Fruit fly (Drosophila melanogaster): ENCODE data around the gene Rcd2.

Rcd2 gene

DNA sequence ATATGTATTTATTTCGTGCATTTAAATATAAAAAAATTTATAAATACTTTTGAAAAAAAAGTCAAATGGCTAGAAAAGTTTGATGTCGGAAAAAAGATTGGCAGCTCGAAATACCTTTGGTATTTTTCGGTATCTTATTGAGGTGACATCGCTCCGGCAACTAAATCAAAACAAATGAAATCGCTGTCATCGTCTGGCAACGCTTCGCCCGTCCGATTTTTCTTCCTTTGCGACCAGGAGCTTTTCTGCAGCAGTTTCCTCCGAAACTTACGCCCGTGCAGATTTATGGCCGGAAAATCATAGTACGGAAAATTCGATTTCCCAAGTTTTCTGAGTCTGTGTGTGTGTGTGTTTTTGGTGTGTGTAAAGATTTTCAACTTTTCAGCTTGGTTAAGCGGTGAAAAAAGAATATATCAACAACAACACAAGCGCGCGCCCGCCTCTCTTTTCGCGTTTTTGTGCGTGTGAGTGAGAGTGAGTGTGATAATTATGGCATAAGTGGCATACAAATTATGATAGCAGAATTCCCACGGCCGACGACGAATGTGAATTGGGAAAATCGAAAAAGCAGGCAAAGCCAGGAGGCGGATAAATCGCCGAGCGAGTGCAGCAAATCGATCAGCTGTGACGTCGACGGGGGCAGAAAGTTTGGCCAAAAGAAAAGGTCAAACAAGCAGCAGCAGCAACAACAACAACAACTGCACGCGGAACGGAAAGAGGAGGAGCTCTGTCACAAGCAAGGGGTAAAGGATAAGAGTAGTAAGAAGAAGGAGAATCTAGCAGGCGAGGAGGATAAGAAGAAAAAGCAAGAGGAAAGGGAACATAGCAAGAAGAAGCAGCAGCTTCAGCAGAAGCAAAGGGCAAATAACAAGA is 42.9 kb downstream of the Rcd2 start, which contains the start of gene CG32425:
TSS of gene CG32425 (plus strand) at position 200 of the 873 bp plus-strand sequence.
- TF ChIP-seq noc (tag; optimal IDR thresholded peaks at IDR 0.05), result no peak

dm6 chr3L:20494780-20495591 is 45.2 kb downstream of the Rcd2 start, which contains the start of gene ZnT77C:
Gene ZnT77C (minus strand): TSS chr3L:20494921.
- TF ChIP-seq noc (tag; optimal IDR thresholded peaks at IDR 0.05), result peak; percentile 72

dm6 chr3L:20494262-20494601 is 46.0 kb downstream of the Rcd2 start:
- no peak for TF ChIP-seq noc (tag; optimal IDR thresholded peaks at IDR 0.05)

dm6 chr3L:20493417-20494261 is 46.6 kb downstream of the Rcd2 start:
- TF ChIP-seq noc (tag; optimal IDR thresholded peaks at IDR 0.05), result peak; percentile 96

DNA sequence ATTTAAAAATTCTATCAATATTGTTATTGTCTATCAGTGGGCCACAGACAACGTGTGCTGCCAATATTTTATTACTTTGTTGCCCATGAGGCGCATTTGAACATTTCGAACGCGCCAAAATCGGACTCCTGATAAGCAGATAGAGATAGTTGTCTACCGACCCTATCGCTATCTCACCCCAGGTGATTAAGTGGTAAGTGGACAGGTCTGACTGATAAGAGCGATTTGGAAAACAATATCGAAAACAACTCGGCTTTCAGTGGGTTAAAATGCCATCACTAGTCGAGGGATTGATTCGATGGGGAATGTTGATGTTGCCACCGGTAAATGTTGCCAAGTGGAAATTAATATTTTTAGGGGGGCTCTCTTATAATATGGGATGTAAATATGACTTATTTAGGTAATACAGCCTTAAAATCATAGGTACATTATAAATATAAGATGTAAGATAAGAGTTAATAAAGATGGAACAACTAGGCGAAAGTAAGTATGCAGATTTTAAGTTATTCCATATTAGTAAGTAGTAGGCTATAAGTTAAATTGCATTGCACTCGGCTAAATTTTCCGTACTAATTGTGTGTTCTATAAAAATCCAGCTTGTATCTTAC is 48.6 kb downstream of the Rcd2 start, which contains the start of gene ND-39:
TSS of gene ND-39 (plus strand) at position 558 of the 608 bp plus-strand sequence.
- peak; percentile 18 for TF ChIP-seq noc (tag; optimal IDR thresholded peaks at IDR 0.05)

DNA sequence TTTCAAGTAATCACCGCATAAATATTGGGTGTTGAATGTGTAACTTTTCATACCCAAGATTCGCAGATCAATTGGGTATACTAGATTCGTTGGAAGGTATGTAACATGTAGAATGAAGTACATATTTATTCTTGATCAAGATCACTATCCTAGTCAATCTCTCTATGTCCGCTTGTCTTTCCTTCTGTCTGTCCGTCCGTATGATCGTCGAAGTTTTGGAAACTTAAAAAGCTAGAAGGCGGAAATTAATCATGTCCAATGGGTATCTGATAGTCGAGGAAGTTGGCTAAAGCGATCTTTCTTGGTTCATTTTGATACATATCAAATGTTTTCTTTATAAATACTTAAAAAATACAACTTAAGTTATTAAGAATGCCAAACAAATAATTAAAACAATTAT is 52.6 kb downstream of the Rcd2 start:
- TF ChIP-seq noc (tag; optimal IDR thresholded peaks at IDR 0.05), result no peak
